Worm (Caenorhabditis elegans) whole organism, L1 larva: ENCODE results near the gene cyb-2.1.

Source experiments
- ama-1 ChIP-seq: fragments of 150-350 bp; optimal IDR thresholded peaks from 2 replicates; lab custom pipeline; 2014
- ces-1 ChIP-seq: fragments of 150-350 bp; optimal IDR thresholded peaks from 2 replicates; lab custom pipeline; 2014; ENCODE audit warnings: missing biosample characterization, missing genetic modification reagents, missing genetic modification characterization
- fkh-8 ChIP-seq: sonication (generic microtip); optimal IDR thresholded peaks from 2 replicates; lab custom pipeline; 2016; ENCODE audit warnings: mild to moderate bottlenecking, missing genetic modification characterization, missing compliant biosample characterization
- lin-14 ChIP-seq: fragments of 200-800 bp; sonication (Bioruptor generic); optimal IDR thresholded peaks from 2 replicates; lab custom pipeline; 2018; ENCODE audit warnings: mild to moderate bottlenecking, missing genetic modification characterization, moderate library complexity, missing compliant biosample characterization
- mdl-1 ChIP-seq, 2 experiments: fragments of 150-350 bp; optimal IDR thresholded peaks; 2 replicates each; lab custom pipeline; 2014 to 2017; ENCODE audit warnings: missing biosample characterization in 2 of 2, missing genetic modification characterization in 2 of 2, inconsistent platforms in 1 of 2
- nhr-11 ChIP-seq: fragments of 150-350 bp; optimal IDR thresholded peaks from 2 replicates; lab custom pipeline; 2014; ENCODE audit warnings: missing biosample characterization, missing genetic modification characterization
- nhr-237 ChIP-seq: fragments of 150-350 bp; optimal IDR thresholded peaks from 2 replicates; lab custom pipeline; 2014; ENCODE audit warnings: missing biosample characterization, missing genetic modification characterization
- nhr-90 ChIP-seq: sonication (generic microtip); optimal IDR thresholded peaks from 2 replicates; lab custom pipeline; 2016; ENCODE audit warnings: mild to moderate bottlenecking, missing genetic modification characterization, missing compliant biosample characterization; ENCODE audit not compliant: poor library complexity
- swsn-7 ChIP-seq: sonication (generic microtip); optimal IDR thresholded peaks from 2 replicates; lab custom pipeline; 2016; ENCODE audit warnings: missing genetic modification characterization, missing compliant biosample characterization
- unc-130 ChIP-seq: fragments of 150-350 bp; optimal IDR thresholded peaks from 2 replicates; lab custom pipeline; 2017; ENCODE audit warnings: missing biosample characterization, missing genetic modification characterization, inconsistent platforms
- ztf-11 ChIP-seq, 2 experiments: sonication (generic microtip); optimal IDR thresholded peaks; 2 replicates each; lab custom pipeline; 2016 to 2017; ENCODE audit warnings: missing genetic modification characterization in 2 of 2, missing biosample characterization in 1 of 2, missing compliant biosample characterization in 1 of 2

DNA sequence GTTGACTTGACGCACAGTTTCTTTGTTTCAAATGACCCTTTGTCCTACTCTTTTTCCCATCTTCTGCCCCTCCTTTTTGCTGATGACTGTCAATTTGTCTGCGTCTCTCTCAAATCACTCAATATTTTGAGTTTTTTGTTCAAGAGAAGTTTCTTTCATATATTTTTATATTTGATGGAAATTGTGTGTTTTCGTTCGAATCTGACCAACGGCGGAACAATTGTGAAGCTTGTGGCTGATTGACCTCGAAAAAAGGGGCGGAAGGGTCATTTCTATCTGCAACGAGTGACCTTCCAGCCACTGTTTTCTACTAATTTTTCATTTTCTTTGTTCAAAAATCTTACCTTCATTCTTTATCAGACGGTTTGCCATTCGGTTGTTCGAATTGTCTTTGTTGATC is 7.1 kb upstream of the cyb-2.1 start:
- no peak for TF ChIP-seq nhr-11 (tag; lab: Kevin White, UChicago)
- no peak for TF ChIP-seq ama-1 (lab: Kevin White, UChicago)
- TF ChIP-seq nhr-90 (tag; lab: Kevin White, UChicago), result no peak
- no peak for TF ChIP-seq nhr-237 (tag; lab: Kevin White, UChicago)
- no peak for TF ChIP-seq mdl-1 (tag; optimal IDR thresholded peaks at IDR 0.05; lab: Kevin White, UChicago)
- TF ChIP-seq ztf-11 (tag; optimal IDR thresholded peaks at IDR 0.05; lab: Kevin White, UChicago), result no peak
- TF ChIP-seq swsn-7 (tag; lab: Kevin White, UChicago), result no peak
- TF ChIP-seq fkh-8 (tag; lab: Kevin White, UChicago), result no peak
- TF ChIP-seq ces-1, result no peak
- peak; percentile 15 for TF ChIP-seq lin-14
- no peak for TF ChIP-seq unc-130 (tag; lab: Kevin White, UChicago)
